Worm (Caenorhabditis elegans): ENCODE results near the gene eor-2.
A peak's percentile ranks its signal among the peaks of the same experiment; 100 is the strongest.

Gene eor-2

ce11 chrX:14561416-14561973, 41.3 kb upstream of the eor-2 start (continued):
- TF ChIP-seq nhr-41 (GFP tag; IDR thresholded peaks at IDR 0.05) (no peak), hlh-11 (tag; optimal IDR thresholded peaks at IDR 0.05) (peak; percentile 81), ceh-62 (tag; optimal IDR thresholded peaks at IDR 0.05) (no peak), F44E2.7 (GFP tag; IDR thresholded peaks at IDR 0.05) (no peak), daf-16 (GFP tag; optimal IDR thresholded peaks at IDR 0.05) (no peak), daf-16 (tag; optimal IDR thresholded peaks at IDR 0.05) (peak; percentile 53), mdl-1 (tag; optimal IDR thresholded peaks at IDR 0.05) (peak; percentile 55 to 71), D1046.2 (GFP tag; IDR thresholded peaks at IDR 0.05) (no peak), lin-13 (GFP tag; optimal IDR thresholded peaks at IDR 0.05) (peak; percentile 3), nhr-48 (tag; optimal IDR thresholded peaks at IDR 0.05) (peak; percentile 57), F26F4.8 (GFP tag; conservative IDR thresholded peaks at IDR 0.05) (no peak), nhr-28 (tag; optimal IDR thresholded peaks at IDR 0.05) (peak; percentile 18), dmd-6 (GFP tag; IDR thresholded peaks at IDR 0.05) (peak; percentile 77; the same call in 1 of the 2 replicates), ceh-20 (GFP tag; IDR thresholded peaks at IDR 0.05) (peak; percentile 80), rbr-2 (tag; optimal IDR thresholded peaks at IDR 0.05) (peak; percentile 70), spr-1 (tag; optimal IDR thresholded peaks at IDR 0.05) (no peak), ceh-82 (tag; optimal IDR thresholded peaks at IDR 0.05) (no peak), Y48G9A.11 (GFP tag; IDR thresholded peaks at IDR 0.05) (no peak), arid-1 (GFP tag; conservative IDR thresholded peaks at IDR 0.05) (no peak), lin-38 (GFP tag; IDR thresholded peaks at IDR 0.05) (peak; percentile 29; the same call in 1 of the 2 replicates), aha-1 (tag) (peak; percentile 94), hlh-30 (tag; optimal IDR thresholded peaks at IDR 0.05; ENCODE audit: insufficient read depth) (peak; percentile 80), F37D6.2 (tag; optimal IDR thresholded peaks at IDR 0.05) (peak; percentile 54), tra-1 (GFP tag; IDR thresholded peaks at IDR 0.05) (peak; percentile 80), mep-1 (tag; optimal IDR thresholded peaks at IDR 0.05) (peak; percentile 72)

- TF ChIP-seq sdz-12 (GFP tag; optimal IDR thresholded peaks at IDR 0.05) (no peak), ceh-82 (tag; optimal IDR thresholded peaks at IDR 0.05) (no peak), ceh-20 (GFP tag; IDR thresholded peaks at IDR 0.05) (peak; percentile 43; the same call in 1 of the 2 replicates), dmd-6 (GFP tag; IDR thresholded peaks at IDR 0.05) (peak; percentile 82), R02D3.7 (tag; optimal IDR thresholded peaks at IDR 0.05) (no peak), nhr-6 (tag; optimal IDR thresholded peaks at IDR 0.05) (peak; percentile 7), ceh-28 (tag; optimal IDR thresholded peaks at IDR 0.05) (no peak), aha-1 (tag) (peak; percentile 98), pha-4 (GFP tag; IDR thresholded peaks at IDR 0.05) (peak; percentile 34; the same call in 1 of the 2 replicates), pha-4 (tag; optimal IDR thresholded peaks at IDR 0.05) (no peak), F49E8.2 (tag; optimal IDR thresholded peaks at IDR 0.05; ENCODE audit: borderline replicate concordance) (no peak), daf-16 (GFP tag; optimal IDR thresholded peaks at IDR 0.05) (peak in 1 of 2 experiments; percentile 36), daf-16 (tag; optimal IDR thresholded peaks at IDR 0.05) (peak; percentile 28), dpl-1 (GFP tag; optimal IDR thresholded peaks at IDR 0.05) (no peak), ZK337.2 (GFP tag; IDR thresholded peaks at IDR 0.05) (no peak), saeg-2 (GFP tag; IDR thresholded peaks at IDR 0.05) (0 out of 2 replicates have a peak, but pooled peaks have one; percentile 31), egl-43 (GFP tag; IDR thresholded peaks at IDR 0.05) (peak; percentile 66; the same call in 1 of the 2 replicates), nhr-48 (tag; optimal IDR thresholded peaks at IDR 0.05) (peak; percentile 90), nhr-28 (tag; optimal IDR thresholded peaks at IDR 0.05) (peak; percentile 91), hlh-11 (tag; optimal IDR thresholded peaks at IDR 0.05) (peak; percentile 39), skn-1 (tag; optimal IDR thresholded peaks at IDR 0.05) (no peak), egl-27 (tag; optimal IDR thresholded peaks at IDR 0.05) (no peak), ama-1 (optimal IDR thresholded peaks at IDR 0.05) (no peak), mxl-2 (GFP tag; conservative IDR thresholded peaks at IDR 0.05) (peak; percentile 36; the same call in 1 of the 2 replicates), arid-1 (GFP tag; conservative IDR thresholded peaks at IDR 0.05) (no peak), ztf-7 (tag; optimal IDR thresholded peaks at IDR 0.05) (no peak), nhr-11 (tag; optimal IDR thresholded peaks at IDR 0.05) (peak; percentile 97), mep-1 (tag; optimal IDR thresholded peaks at IDR 0.05) (peak; percentile 25), F37D6.2 (tag; optimal IDR thresholded peaks at IDR 0.05) (peak; percentile 77), mdl-1 (tag; optimal IDR thresholded peaks at IDR 0.05) (peak in 1 of 2 experiments; percentile 30), ces-1 (GFP tag; optimal IDR thresholded peaks at IDR 0.05) (no peak), daf-19 (GFP tag; conservative IDR thresholded peaks at IDR 0.05) (no peak), mdt-29 (GFP tag; IDR thresholded peaks at IDR 0.05) (peak; percentile 30; the same call in 1 of the 2 replicates), hmg-1.1 (GFP tag; IDR thresholded peaks at IDR 0.05) (no peak), madf-9 (GFP tag; conservative IDR thresholded peaks at IDR 0.05) (no peak)
Measured at ce11 chrX:14562286-14563086, 40.3 kb upstream of the eor-2 start.
